Worm (Caenorhabditis elegans) whole organism, early embryonic: ENCODE data around the gene rmh-2.

ENCODE experiments used
- hmbx-1 ChIP-seq: sonication (generic microtip); optimal IDR thresholded peaks from 2 replicates; lab custom pipeline; 2016; ENCODE audit warnings: mild to moderate bottlenecking, missing genetic modification characterization, missing compliant biosample characterization
- scrt-1 ChIP-seq: fragments of 200-800 bp; sonication (Bioruptor generic); IDR thresholded peaks from 2 replicates; pipeline ENCODE4 v1.3.6; 2022; ENCODE audit warnings: missing genetic modification characterization, missing compliant biosample characterization
- tbx-37 ChIP-seq: fragments of 200-800 bp; sonication (Bioruptor generic); conservative IDR thresholded peaks from 2 replicates; pipeline ENCODE4 v1.3.6; 2022; ENCODE audit warnings: missing genetic modification reagents, missing genetic modification characterization, missing compliant biosample characterization
- tra-4 ChIP-seq: sonication (generic microtip); optimal IDR thresholded peaks from 2 replicates; lab custom pipeline; 2017; ENCODE audit warnings: missing genetic modification characterization, missing compliant biosample characterization

DNA sequence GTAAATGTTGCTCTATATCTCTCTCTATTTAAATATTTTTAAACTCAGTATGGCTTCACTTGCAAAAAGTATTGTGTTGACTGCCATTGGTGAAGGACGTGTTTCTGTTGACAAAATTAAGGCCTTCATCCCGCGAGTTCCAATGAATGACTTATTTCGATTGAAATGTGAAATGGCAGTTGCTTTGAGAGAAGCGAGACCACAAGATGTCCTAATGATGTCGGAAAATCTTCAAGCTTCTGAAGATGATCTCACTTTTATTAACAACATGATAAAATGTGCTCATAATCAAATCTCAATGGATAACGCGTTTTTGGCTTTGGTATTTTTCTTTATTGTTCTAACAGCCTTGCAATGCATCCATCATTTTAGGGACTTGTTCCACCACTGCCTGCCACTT lies 9.3 kb downstream of the rmh-2 start, which contains the start of gene ceh-75:
- no peak for TF ChIP-seq tra-4 (tag; lab: Kevin White, UChicago)
- no peak for TF ChIP-seq tbx-37
- no peak for TF ChIP-seq hmbx-1 (tag; lab: Kevin White, UChicago)
- no peak for TF ChIP-seq scrt-1 (GFP tag; lab: Robert Waterston, UW)
